Worm (Caenorhabditis elegans) whole organism, L3 larva: Measurements from ENCODE around the gene lmtr-3.

ENCODE experiments used
- R02D3.7 ChIP-seq: fragments of 150-350 bp; optimal IDR thresholded peaks from 2 replicates; lab custom pipeline; 2014; ENCODE audit warnings: missing biosample characterization, missing genetic modification characterization
- ZK546.5 ChIP-seq: sonication (generic microtip); optimal IDR thresholded peaks from 2 replicates; lab custom pipeline; 2017; ENCODE audit warnings: missing biosample characterization, missing genetic modification characterization
- aly-2 ChIP-seq: fragments of 150-350 bp; optimal IDR thresholded peaks from 2 replicates; lab custom pipeline; 2014; ENCODE audit warnings: missing biosample characterization, missing genetic modification characterization
- ama-1 ChIP-seq: fragments of 150-350 bp; optimal IDR thresholded peaks from 2 replicates; lab custom pipeline; 2018
- ceh-28 ChIP-seq: fragments of 150-350 bp; optimal IDR thresholded peaks from 2 replicates; lab custom pipeline; 2014; ENCODE audit warnings: missing biosample characterization, missing genetic modification reagents, missing genetic modification characterization
- ceh-82 ChIP-seq: fragments of 150-350 bp; optimal IDR thresholded peaks from 2 replicates; lab custom pipeline; 2014; ENCODE audit warnings: missing biosample characterization, missing genetic modification characterization
- ceh-9 ChIP-seq: sonication (generic microtip); optimal IDR thresholded peaks from 2 replicates; lab custom pipeline; 2018; ENCODE audit warnings: missing biosample characterization, missing genetic modification characterization
- daf-12 ChIP-seq: fragments of 150-350 bp; optimal IDR thresholded peaks from 2 replicates; lab custom pipeline; 2014; ENCODE audit warnings: missing biosample characterization, missing genetic modification reagents, missing genetic modification characterization
- egl-27 ChIP-seq: sonication (generic microtip); optimal IDR thresholded peaks from 4 replicates; lab custom pipeline; 2017; ENCODE audit warnings: missing biosample characterization, missing genetic modification reagents, missing genetic modification characterization
- egl-5 ChIP-seq: fragments of 150-350 bp; optimal IDR thresholded peaks from 2 replicates; lab custom pipeline; 2017; ENCODE audit warnings: missing biosample characterization, missing genetic modification reagents, missing genetic modification characterization, inconsistent platforms
- elt-1 ChIP-seq: fragments of 150-350 bp; optimal IDR thresholded peaks from 2 replicates; lab custom pipeline; 2014; ENCODE audit warnings: missing biosample characterization, missing genetic modification characterization
- elt-2 ChIP-seq: sonication (generic microtip); optimal IDR thresholded peaks from 2 replicates; lab custom pipeline; 2016; ENCODE audit warnings: missing genetic modification reagents, mild to moderate bottlenecking, missing genetic modification characterization, missing compliant biosample characterization
- elt-3 ChIP-seq, 3 experiments: fragments of 150-350 bp in 1 of 3; sonication (generic microtip) in 2 of 3; optimal IDR thresholded peaks; 2 replicates in 2 of 3; 4 replicates in 1 of 3; lab custom pipeline; 2014 to 2017; ENCODE audit warnings: missing biosample characterization in 3 of 3, missing genetic modification characterization in 3 of 3
- eor-1 ChIP-seq, 2 experiments: fragments of 150-350 bp; optimal IDR thresholded peaks; 2 replicates each; lab custom pipeline; 2014 to 2018; ENCODE audit warnings: missing biosample characterization in 2 of 2, missing genetic modification characterization in 2 of 2
- fkh-10 ChIP-seq: sonication (generic microtip); optimal IDR thresholded peaks from 2 replicates; lab custom pipeline; 2017; ENCODE audit warnings: missing biosample characterization, missing genetic modification reagents, missing genetic modification characterization
- fkh-2 ChIP-seq: fragments of 150-350 bp; optimal IDR thresholded peaks from 2 replicates; lab custom pipeline; 2014; ENCODE audit warnings: missing biosample characterization, missing genetic modification reagents, missing genetic modification characterization
- fos-1 ChIP-seq: fragments of 150-350 bp; optimal IDR thresholded peaks from 2 replicates; lab custom pipeline; 2014; ENCODE audit warnings: missing biosample characterization, missing genetic modification characterization
- hmg-11 ChIP-seq: sonication (generic microtip); optimal IDR thresholded peaks from 2 replicates; lab custom pipeline; 2016; ENCODE audit warnings: missing genetic modification characterization, missing compliant biosample characterization
- jun-1 ChIP-seq: fragments of 150-350 bp; optimal IDR thresholded peaks from 2 replicates; lab custom pipeline; 2014; ENCODE audit warnings: missing biosample characterization, missing genetic modification reagents, missing genetic modification characterization
- lin-39 ChIP-seq: fragments of 150-350 bp; optimal IDR thresholded peaks from 2 replicates; lab custom pipeline; 2018; ENCODE audit warnings: missing biosample characterization, missing genetic modification reagents, missing genetic modification characterization
- lsy-12 ChIP-seq: sonication (generic microtip); optimal IDR thresholded peaks from 2 replicates; lab custom pipeline; 2016; ENCODE audit warnings: mild to moderate bottlenecking, missing genetic modification characterization, missing compliant biosample characterization
- mdl-1 ChIP-seq: fragments of 150-350 bp; optimal IDR thresholded peaks from 2 replicates; lab custom pipeline; 2014; ENCODE audit warnings: missing biosample characterization, missing genetic modification characterization
- mml-1 ChIP-seq: fragments of 150-350 bp; sonication (generic microtip); optimal IDR thresholded peaks from 3 replicates; lab custom pipeline; 2014; ENCODE audit warnings: missing biosample characterization, missing genetic modification characterization
- nfya-1 ChIP-seq: sonication (generic microtip); optimal IDR thresholded peaks from 2 replicates; lab custom pipeline; 2017; ENCODE audit warnings: missing genetic modification characterization, mild to moderate bottlenecking, missing compliant biosample characterization, antibody characterized with exemption, moderate library complexity; ENCODE audit not compliant: insufficient read depth
- nhr-11 ChIP-seq: fragments of 150-350 bp; optimal IDR thresholded peaks from 2 replicates; lab custom pipeline; 2014; ENCODE audit warnings: missing biosample characterization, missing genetic modification characterization
- nhr-12 ChIP-seq: fragments of 150-350 bp; optimal IDR thresholded peaks from 2 replicates; lab custom pipeline; 2014; ENCODE audit warnings: missing biosample characterization, missing genetic modification characterization
- nhr-23 ChIP-seq: fragments of 150-350 bp; optimal IDR thresholded peaks from 2 replicates; lab custom pipeline; 2014; ENCODE audit warnings: missing biosample characterization, missing genetic modification reagents, missing genetic modification characterization
- nhr-237 ChIP-seq: fragments of 150-350 bp; optimal IDR thresholded peaks from 2 replicates; lab custom pipeline; 2014; ENCODE audit warnings: missing biosample characterization, missing genetic modification characterization
- nhr-25 ChIP-seq: sonication (generic microtip); optimal IDR thresholded peaks from 2 replicates; lab custom pipeline; 2017; ENCODE audit warnings: missing biosample characterization, missing genetic modification characterization
- nhr-28 ChIP-seq: fragments of 150-350 bp; optimal IDR thresholded peaks from 2 replicates; lab custom pipeline; 2014; ENCODE audit warnings: missing biosample characterization, missing genetic modification characterization
- nhr-43 ChIP-seq: sonication (generic microtip); optimal IDR thresholded peaks from 2 replicates; lab custom pipeline; 2016; ENCODE audit warnings: mild to moderate bottlenecking, missing genetic modification characterization, missing compliant biosample characterization; ENCODE audit not compliant: poor library complexity, severe bottlenecking
- nhr-67 ChIP-seq: fragments of 150-350 bp; optimal IDR thresholded peaks from 2 replicates; lab custom pipeline; 2014; ENCODE audit warnings: missing biosample characterization, missing genetic modification characterization
- nhr-76 ChIP-seq: fragments of 150-350 bp; sonication (generic microtip); optimal IDR thresholded peaks from 5 replicates; lab custom pipeline; 2014; ENCODE audit warnings: missing biosample characterization, missing genetic modification characterization
- nhr-77 ChIP-seq: fragments of 150-350 bp; optimal IDR thresholded peaks from 2 replicates; lab custom pipeline; 2014; ENCODE audit warnings: missing biosample characterization, missing genetic modification characterization
- pqm-1 ChIP-seq: fragments of 150-350 bp; optimal IDR thresholded peaks from 2 replicates; lab custom pipeline; 2017; ENCODE audit warnings: missing biosample characterization, missing genetic modification characterization, inconsistent platforms
- sea-2 ChIP-seq: fragments of 150-350 bp; sonication (generic microtip); optimal IDR thresholded peaks from 4 replicates; lab custom pipeline; 2014; ENCODE audit warnings: missing biosample characterization, missing genetic modification reagents, missing genetic modification characterization
- skn-1 ChIP-seq: fragments of 150-350 bp; optimal IDR thresholded peaks from 2 replicates; lab custom pipeline; 2014; ENCODE audit warnings: missing biosample characterization, missing genetic modification characterization
- snpc-4 ChIP-seq: fragments of 150-350 bp; optimal IDR thresholded peaks from 2 replicates; lab custom pipeline; 2014; ENCODE audit warnings: missing biosample characterization, missing genetic modification characterization
- tbx-2 ChIP-seq: sonication (generic microtip); optimal IDR thresholded peaks from 2 replicates; lab custom pipeline; 2016; ENCODE audit warnings: mild to moderate bottlenecking, missing genetic modification characterization, missing compliant biosample characterization
- unc-39 ChIP-seq: sonication (generic microtip); optimal IDR thresholded peaks from 4 replicates; lab custom pipeline; 2017; ENCODE audit warnings: missing biosample characterization, missing genetic modification characterization
- unc-62 ChIP-seq: fragments of 150-350 bp; sonication (generic microtip); optimal IDR thresholded peaks from 4 replicates; lab custom pipeline; 2014; ENCODE audit warnings: missing biosample characterization, missing genetic modification reagents, missing genetic modification characterization
- zag-1 ChIP-seq: fragments of 150-350 bp; optimal IDR thresholded peaks from 2 replicates; lab custom pipeline; 2014; ENCODE audit warnings: missing biosample characterization, missing genetic modification characterization
- ztf-11 ChIP-seq: fragments of 150-350 bp; optimal IDR thresholded peaks from 2 replicates; lab custom pipeline; 2014; ENCODE audit warnings: missing biosample characterization, missing genetic modification characterization
- ztf-4 ChIP-seq: fragments of 150-350 bp; optimal IDR thresholded peaks from 2 replicates; lab custom pipeline; 2014; ENCODE audit warnings: missing biosample characterization, missing genetic modification characterization

Gene lmtr-3

ce11 chrV:11147780-11148144 is 23.8 kb downstream of the lmtr-3 start:
- peak; percentile 55 for TF ChIP-seq ztf-4
- no peak for TF ChIP-seq elt-1 (tag; lab: Kevin White, UChicago)
- no peak for TF ChIP-seq jun-1 (tag; lab: Kevin White, UChicago)
- no peak for TF ChIP-seq fos-1
- TF ChIP-seq zag-1 (tag; lab: Kevin White, UChicago) = no peak
- TF ChIP-seq mml-1 (tag; lab: Kevin White, UChicago) = no peak
- no peak for TF ChIP-seq nhr-67
- no peak for TF ChIP-seq nhr-76 (tag; lab: Kevin White, UChicago)
- TF ChIP-seq ceh-9 (tag; lab: Kevin White, UChicago) = no peak
- TF ChIP-seq snpc-4 (tag; lab: Kevin White, UChicago) = no peak
- TF ChIP-seq egl-27 (tag; lab: Kevin White, UChicago) = no peak
- TF ChIP-seq tbx-2 (tag; lab: Kevin White, UChicago) = peak; percentile 41
- TF ChIP-seq ZK546.5 = no peak
- TF ChIP-seq nhr-11 = no peak
- TF ChIP-seq elt-3 (tag; optimal IDR thresholded peaks at IDR 0.05; lab: Kevin White, UChicago) = peak in 1 of 3 experiments; percentile 6
- TF ChIP-seq sea-2 (GFP tag; lab: Kevin White, UChicago) = no peak
- no peak for TF ChIP-seq unc-62
- no peak for TF ChIP-seq ztf-11 (tag; lab: Kevin White, UChicago)
- TF ChIP-seq nhr-237 = no peak
- peak; percentile 1 for TF ChIP-seq daf-12 (tag; lab: Kevin White, UChicago)
- no peak for TF ChIP-seq pqm-1
- TF ChIP-seq lsy-12 = no peak
- no peak for TF ChIP-seq elt-2 (tag; lab: Kevin White, UChicago)
- no peak for TF ChIP-seq fkh-2
- TF ChIP-seq nhr-23 (tag; lab: Kevin White, UChicago) = peak; percentile 35
- no peak for TF ChIP-seq unc-39 (tag; lab: Kevin White, UChicago)
- TF ChIP-seq R02D3.7 (tag; lab: Kevin White, UChicago) = no peak
- no peak for TF ChIP-seq hmg-11 (tag; lab: Kevin White, UChicago)
- no peak for TF ChIP-seq nhr-77 (tag; lab: Kevin White, UChicago)
- no peak for TF ChIP-seq fkh-10
- no peak for TF ChIP-seq nhr-12 (tag; lab: Kevin White, UChicago)
- TF ChIP-seq egl-5 (tag; lab: Kevin White, UChicago) = no peak
- no peak for TF ChIP-seq nfya-1 (tag; lab: Kevin White, UChicago)
- TF ChIP-seq eor-1 (tag; optimal IDR thresholded peaks at IDR 0.05; lab: Kevin White, UChicago) = no peak
- no peak for TF ChIP-seq ceh-82
- TF ChIP-seq ama-1 (lab: Kevin White, UChicago) = peak; percentile 84
- no peak for TF ChIP-seq nhr-28
- TF ChIP-seq lin-39 (tag; lab: Kevin White, UChicago) = no peak
- TF ChIP-seq nhr-25 = peak; percentile 57
- TF ChIP-seq nhr-43 = peak; percentile 76
- TF ChIP-seq skn-1 (tag; lab: Kevin White, UChicago) = no peak
- TF ChIP-seq aly-2 = no peak
- no peak for TF ChIP-seq mdl-1 (tag; lab: Kevin White, UChicago)

DNA sequence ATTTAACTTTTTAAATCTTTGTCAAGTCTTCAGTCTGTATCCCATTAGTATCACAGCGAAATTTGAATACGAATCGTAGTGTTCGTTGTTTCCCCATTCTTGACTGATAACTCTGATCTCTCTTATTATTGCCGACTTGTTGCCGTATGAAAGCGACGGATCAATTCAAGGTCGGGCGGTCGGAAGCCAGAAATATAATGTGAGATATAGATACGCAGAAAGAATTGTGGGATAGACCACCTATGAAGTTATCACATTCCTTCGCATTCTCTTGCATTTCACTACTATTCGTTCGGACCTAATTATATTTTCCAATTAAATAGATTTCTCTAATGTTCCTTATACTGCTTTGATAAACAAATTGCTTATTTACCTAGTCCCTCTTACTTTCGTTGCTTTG is 25.0 kb downstream of the lmtr-3 start:
- no peak for TF ChIP-seq lin-39 (tag; lab: Kevin White, UChicago)
- TF ChIP-seq nhr-25 = peak; percentile 36
- TF ChIP-seq elt-3 (tag; optimal IDR thresholded peaks at IDR 0.05; lab: Kevin White, UChicago) = peak in 1 of 3 experiments; percentile 36
- no peak for TF ChIP-seq hmg-11 (tag; lab: Kevin White, UChicago)

DNA sequence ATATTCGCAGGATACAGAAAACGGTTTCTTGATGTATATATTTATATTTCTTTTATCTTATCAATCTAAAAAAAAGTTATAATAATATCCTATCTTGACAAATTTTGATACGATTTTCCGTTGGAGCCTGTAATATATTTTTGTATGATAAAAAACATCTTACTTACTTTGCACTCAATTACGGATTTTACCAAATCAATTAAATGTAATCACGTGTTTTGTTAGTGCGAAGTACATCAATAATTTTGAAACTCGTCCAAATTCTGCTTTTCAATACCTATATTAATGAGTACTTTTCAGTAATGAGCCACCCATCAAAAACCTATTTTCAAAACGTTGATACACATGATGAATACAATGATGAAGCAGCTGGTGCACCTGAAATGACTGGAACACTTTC is 25.4 kb downstream of the lmtr-3 start, which contains the start of gene T19C4.1:
TSS of gene T19C4.1 (plus strand) at position 301 of the 400 bp plus-strand sequence.
- TF ChIP-seq eor-1 (tag; optimal IDR thresholded peaks at IDR 0.05; lab: Kevin White, UChicago) (no peak), lin-39 (tag; lab: Kevin White, UChicago) (no peak), ceh-28 (tag; lab: Kevin White, UChicago) (no peak), ZK546.5 (no peak), tbx-2 (tag; lab: Kevin White, UChicago) (no peak)
